Fruit fly (Drosophila melanogaster): ENCODE results near the gene CG7377.

CG7377 gene

dm6 chr3L:11609153-11609809, 19.8 kb downstream of the CG7377 start, which contains the start of gene Duba:
TSS of gene Duba (minus strand) at chr3L:11609465.
- TF ChIP-seq Hr78 (GFP tag; optimal IDR thresholded peaks at IDR 0.05) (peak; percentile 36), CrebA (GFP tag; optimal IDR thresholded peaks at IDR 0.05; ENCODE audit: borderline replicate concordance) (no peak), Rel (GFP tag; optimal IDR thresholded peaks at IDR 0.05) (no peak), Rel (tag; optimal IDR thresholded peaks at IDR 0.05) (peak; percentile 75)

dm6 chr3L:11609835-11610234, 20.3 kb downstream of the CG7377 start, which contains the start of gene CG42832:
TSS of gene CG42832 (plus strand) at chr3L:11610135.
- TF ChIP-seq ey (GFP tag; optimal IDR thresholded peaks at IDR 0.05) (no peak), Jra (GFP tag; optimal IDR thresholded peaks at IDR 0.05) (no peak), jim (GFP tag; optimal IDR thresholded peaks at IDR 0.05) (no peak), N (GFP tag; optimal IDR thresholded peaks at IDR 0.05) (no peak), psq (GFP tag; optimal IDR thresholded peaks at IDR 0.05) (no peak), rgr (GFP tag; optimal IDR thresholded peaks at IDR 0.05) (no peak), lola (GFP tag; optimal IDR thresholded peaks at IDR 0.05) (no peak), pan (optimal IDR thresholded peaks at IDR 0.05) (no peak), CG9705 (GFP tag; optimal IDR thresholded peaks at IDR 0.05) (no peak), Vsx2 (GFP tag; optimal IDR thresholded peaks at IDR 0.05; ENCODE audit: partially characterized antibody) (no peak), woc (GFP tag; optimal IDR thresholded peaks at IDR 0.05) (no peak), dl (GFP tag; optimal IDR thresholded peaks at IDR 0.05; ENCODE audit: insufficient read depth in 1 of 2, partially characterized antibody in 2 of 2) (no peak), CG32264 (GFP tag; optimal IDR thresholded peaks at IDR 0.05) (no peak), dmrt93B (GFP tag; optimal IDR thresholded peaks at IDR 0.05) (no peak), usp (GFP tag; optimal IDR thresholded peaks at IDR 0.05) (no peak), dsf (GFP tag; optimal IDR thresholded peaks at IDR 0.05; ENCODE audit: borderline replicate concordance) (no peak), Myc (optimal IDR thresholded peaks at IDR 0.05) (no peak), OdsH (GFP tag; optimal IDR thresholded peaks at IDR 0.05) (no peak), Abd-B (GFP tag; optimal IDR thresholded peaks at IDR 0.05) (no peak)

DNA sequence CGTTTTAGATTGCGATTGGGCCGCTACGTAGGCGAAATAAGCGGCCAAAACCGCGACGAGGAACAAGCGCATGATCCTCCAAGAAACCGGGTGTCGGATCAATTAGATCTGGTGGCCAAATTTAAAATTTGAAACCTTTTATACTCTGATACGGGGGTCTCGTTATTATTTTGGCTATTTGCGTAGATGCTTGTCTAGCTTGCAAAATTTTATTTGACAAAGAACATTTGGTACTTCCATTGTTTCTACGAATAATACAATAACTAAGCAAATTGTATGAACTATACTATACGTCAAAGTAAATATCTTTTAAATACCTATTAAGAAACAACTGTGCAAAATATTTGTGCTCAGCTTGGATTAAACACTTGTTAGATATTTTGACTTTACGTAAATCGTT, 30.5 kb downstream of the CG7377 start, which contains the start of gene Muc68Ca:
Muc68Ca (minus strand) TSS at position 101 of the 400 bp plus-strand sequence.
- TF ChIP-seq OdsH (GFP tag; optimal IDR thresholded peaks at IDR 0.05), result no peak

- TF ChIP-seq woc (GFP tag; optimal IDR thresholded peaks at IDR 0.05) (no peak), Myc (optimal IDR thresholded peaks at IDR 0.05) (no peak), dsf (GFP tag; optimal IDR thresholded peaks at IDR 0.05; ENCODE audit: borderline replicate concordance) (no peak), OdsH (GFP tag; optimal IDR thresholded peaks at IDR 0.05) (no peak), jim (GFP tag; optimal IDR thresholded peaks at IDR 0.05) (no peak), CG32264 (GFP tag; optimal IDR thresholded peaks at IDR 0.05) (no peak), foxo (GFP tag; optimal IDR thresholded peaks at IDR 0.05) (no peak), dl (GFP tag; optimal IDR thresholded peaks at IDR 0.05; ENCODE audit: insufficient read depth in 1 of 2, partially characterized antibody in 2 of 2) (no peak), sv (GFP tag; optimal IDR thresholded peaks at IDR 0.05) (no peak), CrebA (GFP tag; optimal IDR thresholded peaks at IDR 0.05; ENCODE audit: borderline replicate concordance) (no peak), Abd-B (GFP tag; optimal IDR thresholded peaks at IDR 0.05) (no peak), CG9705 (GFP tag; optimal IDR thresholded peaks at IDR 0.05) (no peak), lola (GFP tag; optimal IDR thresholded peaks at IDR 0.05) (no peak), usp (GFP tag; optimal IDR thresholded peaks at IDR 0.05) (no peak), Jra (GFP tag; optimal IDR thresholded peaks at IDR 0.05) (no peak), Dfd (GFP tag; optimal IDR thresholded peaks at IDR 0.05) (no peak), Hnf4 (GFP tag; optimal IDR thresholded peaks at IDR 0.05) (no peak)
Measured at dm6 chr3L:11622750-11623149, 33.3 kb downstream of the CG7377 start.

- no peak for TF ChIP-seq dsf (GFP tag; optimal IDR thresholded peaks at IDR 0.05; ENCODE audit: borderline replicate concordance)
- no peak for TF ChIP-seq fru (GFP tag; optimal IDR thresholded peaks at IDR 0.05)
- no peak for TF ChIP-seq tai (GFP tag; optimal IDR thresholded peaks at IDR 0.05)
- TF ChIP-seq lola (GFP tag; optimal IDR thresholded peaks at IDR 0.05), result no peak
- peak; percentile 9 for TF ChIP-seq rgr (GFP tag; optimal IDR thresholded peaks at IDR 0.05)
- TF ChIP-seq GATAd (GFP tag; optimal IDR thresholded peaks at IDR 0.05), result no peak
- peak; percentile 9 for TF ChIP-seq HLH106 (tag; optimal IDR thresholded peaks at IDR 0.05)
- peak; percentile 7 for TF ChIP-seq psq (GFP tag; optimal IDR thresholded peaks at IDR 0.05)
- TF ChIP-seq sage (GFP tag; optimal IDR thresholded peaks at IDR 0.05), result peak; percentile 69
- TF ChIP-seq h (GFP tag; optimal IDR thresholded peaks at IDR 0.05), result peak; percentile 23
- TF ChIP-seq brk (GFP tag; optimal IDR thresholded peaks at IDR 0.05), result peak; percentile 56
- no peak for TF ChIP-seq Dif (GFP tag; optimal IDR thresholded peaks at IDR 0.05; ENCODE audit: partially characterized antibody)
- TF ChIP-seq Mio (GFP tag; optimal IDR thresholded peaks at IDR 0.05), result no peak
- no peak for TF ChIP-seq pan (optimal IDR thresholded peaks at IDR 0.05)
- TF ChIP-seq Jra (GFP tag; optimal IDR thresholded peaks at IDR 0.05), result no peak
- TF ChIP-seq Hnf4 (GFP tag; optimal IDR thresholded peaks at IDR 0.05), result peak; percentile 43
- TF ChIP-seq sv (GFP tag; optimal IDR thresholded peaks at IDR 0.05), result no peak
- TF ChIP-seq Sp1 (GFP tag; optimal IDR thresholded peaks at IDR 0.05), result peak; percentile 20
- no peak for TF ChIP-seq Vsx2 (GFP tag; optimal IDR thresholded peaks at IDR 0.05; ENCODE audit: partially characterized antibody)
- TF ChIP-seq OdsH (GFP tag; optimal IDR thresholded peaks at IDR 0.05), result peak; percentile 22
- TF ChIP-seq foxo (GFP tag; optimal IDR thresholded peaks at IDR 0.05), result no peak
- TF ChIP-seq Myc (optimal IDR thresholded peaks at IDR 0.05), result peak; percentile 6
- no peak for TF ChIP-seq Dfd (GFP tag; optimal IDR thresholded peaks at IDR 0.05)
- TF ChIP-seq woc (GFP tag; optimal IDR thresholded peaks at IDR 0.05), result no peak
- no peak for TF ChIP-seq jim (GFP tag; optimal IDR thresholded peaks at IDR 0.05)
- TF ChIP-seq CG9705 (GFP tag; optimal IDR thresholded peaks at IDR 0.05), result no peak
- no peak for TF ChIP-seq Rel (GFP tag; optimal IDR thresholded peaks at IDR 0.05)
- peak; percentile 13 for TF ChIP-seq Rel (tag; optimal IDR thresholded peaks at IDR 0.05)
Measured at dm6 chr3L:11623245-11623883, 33.9 kb downstream of the CG7377 start.
